Fruit fly (Drosophila melanogaster): ENCODE measurements around the gene CG11529.
A peak's percentile ranks its signal among the peaks of the same experiment; 100 is the strongest.

Gene CG11529

dm6 chr3L:12223635-12224016, 26.0 kb downstream of the CG11529 start (continued):
- TF ChIP-seq toy (GFP tag; IDR thresholded peaks at IDR 0.05) (no peak), CG14050 (GFP tag; IDR thresholded peaks at IDR 0.05) (no peak), zfh1 (GFP tag; IDR thresholded peaks at IDR 0.05) (no peak), CG2199 (GFP tag; IDR thresholded peaks at IDR 0.05) (no peak), CG5953 (GFP tag; IDR thresholded peaks at IDR 0.05) (no peak), CG17186 (GFP tag; optimal IDR thresholded peaks at IDR 0.05) (no peak), al (GFP tag; IDR thresholded peaks at IDR 0.05) (no peak), CoRest (tag; optimal IDR thresholded peaks at IDR 0.05) (peak; percentile 7), CG6854 (GFP tag; optimal IDR thresholded peaks at IDR 0.05) (no peak), hb (GFP tag; IDR thresholded peaks at IDR 0.05; ENCODE audit: partially characterized antibody) (no peak), CG2129 (GFP tag; IDR thresholded peaks at IDR 0.05; ENCODE audit: partially characterized antibody) (no peak), hth (optimal IDR thresholded peaks at IDR 0.05) (no peak), Bgb (GFP tag; IDR thresholded peaks at IDR 0.05; ENCODE audit: partially characterized antibody) (no peak), CG31224 (GFP tag; IDR thresholded peaks at IDR 0.05) (no peak), z (GFP tag; IDR thresholded peaks at IDR 0.05) (no peak), E2f2 (GFP tag; IDR thresholded peaks at IDR 0.05) (no peak), CG13894 (tag; optimal IDR thresholded peaks at IDR 0.05) (no peak), Scr (GFP tag; IDR thresholded peaks at IDR 0.05; ENCODE audit: partially characterized antibody) (no peak), dysf (GFP tag; IDR thresholded peaks at IDR 0.05) (0 out of 3 replicates have a peak, but pooled peaks have one; percentile 37), caup (GFP tag; optimal IDR thresholded peaks at IDR 0.05; ENCODE audit: severe bottlenecking) (no peak), HmgD (GFP tag; optimal IDR thresholded peaks at IDR 0.05) (no peak), CG12219 (GFP tag; optimal IDR thresholded peaks at IDR 0.05) (no peak), CG4282 (GFP tag; optimal IDR thresholded peaks at IDR 0.05) (no peak), sisA (GFP tag; IDR thresholded peaks at IDR 0.05) (no peak), CG11560 (tag; IDR thresholded peaks at IDR 0.05) (no peak), da (GFP tag; optimal IDR thresholded peaks at IDR 0.05) (no peak), CG1024 (GFP tag; IDR thresholded peaks at IDR 0.05) (no peak), kah (GFP tag; optimal IDR thresholded peaks at IDR 0.05) (no peak), Mrtf (GFP tag; IDR thresholded peaks at IDR 0.05) (no peak), wdn (GFP tag; IDR thresholded peaks at IDR 0.05) (no peak), CG15514 (GFP tag; optimal IDR thresholded peaks at IDR 0.05) (no peak), ranshi (GFP tag; IDR thresholded peaks at IDR 0.05) (no peak), scrt (GFP tag; optimal IDR thresholded peaks at IDR 0.05) (no peak), insv (GFP tag; optimal IDR thresholded peaks at IDR 0.05) (no peak), Elba2 (GFP tag; optimal IDR thresholded peaks at IDR 0.05) (no peak), wor (GFP tag; IDR thresholded peaks at IDR 0.05) (no peak), Sox100B (GFP tag; optimal IDR thresholded peaks at IDR 0.05) (peak; percentile 28), CG3726 (GFP tag; IDR thresholded peaks at IDR 0.05) (no peak), ERR (GFP tag; optimal IDR thresholded peaks at IDR 0.05) (no peak), nerfin-1 (tag; optimal IDR thresholded peaks at IDR 0.05) (no peak), CG8089 (GFP tag; optimal IDR thresholded peaks at IDR 0.05) (no peak), Fer1 (GFP tag; optimal IDR thresholded peaks at IDR 0.05) (no peak), esg (GFP tag; conservative IDR thresholded peaks at IDR 0.05) (no peak), bcd (GFP tag; optimal IDR thresholded peaks at IDR 0.05) (no peak), CG31388 (GFP tag; optimal IDR thresholded peaks at IDR 0.05) (no peak), dmrt99B (tag; optimal IDR thresholded peaks at IDR 0.05) (peak; percentile 23), CG33213 (GFP tag; optimal IDR thresholded peaks at IDR 0.05) (no peak), CG3281 (GFP tag; optimal IDR thresholded peaks at IDR 0.05) (peak; percentile 22), tll (GFP tag; optimal IDR thresholded peaks at IDR 0.05) (no peak), CG16813 (GFP tag; IDR thresholded peaks at IDR 0.05; ENCODE audit: partially characterized antibody) (no peak), sens (GFP tag) (peak; percentile 83), repo (GFP tag; optimal IDR thresholded peaks at IDR 0.05) (no peak), Hmx (GFP tag; optimal IDR thresholded peaks at IDR 0.05) (no peak)

Measured in whole organism, embryonic.